Worm (Caenorhabditis elegans) whole organism, young adult: ENCODE data around the gene spin-2.

Experiments used
- B0035.1 ChIP-seq: sonication (generic microtip); optimal IDR thresholded peaks from 2 replicates; lab custom pipeline; 2016; ENCODE audit warnings: missing genetic modification characterization, mild to moderate bottlenecking, missing compliant biosample characterization, missing genotype, missing genetic modification reagents
- B0261.1 ChIP-seq: sonication (generic microtip); optimal IDR thresholded peaks from 2 replicates; lab custom pipeline; 2016; ENCODE audit warnings: mild to moderate bottlenecking, missing genetic modification characterization, moderate library complexity, missing compliant biosample characterization
- F10E7.11 ChIP-seq: sonication (generic microtip); optimal IDR thresholded peaks from 2 replicates; lab custom pipeline; 2017; ENCODE audit warnings: mild to moderate bottlenecking, missing genetic modification characterization, moderate library complexity, missing compliant biosample characterization
- F33H1.4 ChIP-seq: fragments of 200-800 bp; sonication (Bioruptor generic); IDR thresholded peaks from 2 replicates; pipeline ENCODE4 v1.3.6; 2022; ENCODE audit warnings: missing genetic modification reagents, missing genetic modification characterization, missing compliant biosample characterization
- F37B4.10 ChIP-seq: fragments of 200-800 bp; sonication (Bioruptor generic); IDR thresholded peaks from 2 replicates; pipeline ENCODE4 v1.3.6; 2022; ENCODE audit warnings: missing genetic modification characterization, missing compliant biosample characterization
- F49E8.2 ChIP-seq: sonication (generic microtip); optimal IDR thresholded peaks from 3 replicates; lab custom pipeline; 2017; ENCODE audit warnings: missing genetic modification characterization, mild to moderate bottlenecking, missing compliant biosample characterization, antibody characterized with exemption, moderate library complexity; ENCODE audit not compliant: insufficient read depth
- F57C9.4 ChIP-seq: sonication (generic microtip); optimal IDR thresholded peaks from 2 replicates; lab custom pipeline; 2017; ENCODE audit warnings: mild to moderate bottlenecking, missing genetic modification characterization, missing compliant biosample characterization
- K11D2.4 ChIP-seq: fragments of 200-800 bp; sonication (Bioruptor generic); IDR thresholded peaks from 2 replicates; pipeline ENCODE4 v1.3.6; 2022; ENCODE audit warnings: missing genetic modification reagents, missing genetic modification characterization, missing compliant biosample characterization
- Y53G8AR.9 ChIP-seq: fragments of 200-800 bp; sonication (Bioruptor generic); conservative IDR thresholded peaks from 2 replicates; pipeline ENCODE4 v1.3.6; 2022; ENCODE audit warnings: missing genetic modification reagents, missing genetic modification characterization, missing compliant biosample characterization
- Y79H2A.3 ChIP-seq: fragments of 200-800 bp; sonication (Bioruptor generic); conservative IDR thresholded peaks from 2 replicates; pipeline ENCODE4 v1.3.6; 2022; ENCODE audit warnings: missing genetic modification reagents, missing genetic modification characterization, missing compliant biosample characterization
- Y95B8A.8 ChIP-seq: fragments of 200-800 bp; sonication (Bioruptor generic); IDR thresholded peaks from 2 replicates; pipeline ENCODE4 v1.3.6; 2022; ENCODE audit warnings: missing genetic modification reagents, missing genetic modification characterization, missing compliant biosample characterization
- ama-1 ChIP-seq, 3 experiments: fragments of 150-350 bp in 1 of 3; sonication (generic microtip) in 2 of 3; optimal IDR thresholded peaks; 2 replicates each; lab custom pipeline; 2014 to 2018; ENCODE audit warnings: missing biosample characterization in 2 of 3, missing genetic modification characterization in 2 of 3, missing genetic modification reagents in 2 of 3
- ccch-3 ChIP-seq: fragments of 200-800 bp; sonication (Bioruptor generic); optimal IDR thresholded peaks from 2 replicates; lab custom pipeline; 2018; ENCODE audit warnings: mild to moderate bottlenecking, missing genetic modification characterization, missing compliant biosample characterization
- cebp-1 ChIP-seq, 2 experiments: fragments of 200-800 bp in 1 of 2; sonication (Bioruptor generic) in 1 of 2; sonication (generic microtip) in 1 of 2; IDR thresholded peaks in 1 of 2; optimal IDR thresholded peaks in 1 of 2; 2 replicates each; pipeline versions ENCODE4 v1.3.6 to Lab custom; 2017 to 2022; ENCODE audit warnings: missing compliant biosample characterization in 2 of 2, missing genetic modification characterization in 2 of 2, mild to moderate bottlenecking in 1 of 2, missing genetic modification reagents in 1 of 2, moderate library complexity in 1 of 2
- ceh-100 ChIP-seq: fragments of 200-800 bp; sonication (Bioruptor generic); IDR thresholded peaks from 2 replicates; pipeline ENCODE4 v1.3.6; 2022; ENCODE audit warnings: missing genetic modification reagents, missing genetic modification characterization, missing compliant biosample characterization
- ceh-27 ChIP-seq: fragments of 200-800 bp; sonication (Bioruptor generic); optimal IDR thresholded peaks from 2 replicates; lab custom pipeline; 2018; ENCODE audit warnings: mild to moderate bottlenecking, missing genetic modification characterization, moderate library complexity, missing compliant biosample characterization
- ceh-91 ChIP-seq: fragments of 200-800 bp; sonication (Bioruptor generic); IDR thresholded peaks from 2 replicates; pipeline ENCODE4 v1.3.6; 2022; ENCODE audit warnings: missing genetic modification reagents, missing genetic modification characterization, missing compliant biosample characterization
- chd-7 ChIP-seq: sonication (generic microtip); optimal IDR thresholded peaks from 2 replicates; lab custom pipeline; 2016; ENCODE audit warnings: mild to moderate bottlenecking, missing genetic modification characterization, moderate library complexity, missing compliant biosample characterization
- die-1 ChIP-seq: sonication (generic microtip); optimal IDR thresholded peaks from 2 replicates; lab custom pipeline; 2016; ENCODE audit warnings: missing genotype, mild to moderate bottlenecking, missing genetic modification characterization, missing compliant biosample characterization
- dox-1 ChIP-seq: fragments of 200-800 bp; sonication (Bioruptor generic); IDR thresholded peaks from 2 replicates; pipeline ENCODE4 v1.3.6; 2022; ENCODE audit warnings: missing genetic modification reagents, missing genetic modification characterization, missing compliant biosample characterization
- dpl-1 ChIP-seq: fragments of 150-350 bp; optimal IDR thresholded peaks from 2 replicates; lab custom pipeline; 2014; ENCODE audit warnings: missing biosample characterization, missing genetic modification reagents, missing genetic modification characterization
- efl-1 ChIP-seq: fragments of 150-350 bp; optimal IDR thresholded peaks from 2 replicates; lab custom pipeline; 2014; ENCODE audit warnings: missing biosample characterization, missing genetic modification reagents, missing genetic modification characterization
- egrh-3 ChIP-seq: fragments of 200-800 bp; sonication (Bioruptor generic); IDR thresholded peaks from 2 replicates; pipeline ENCODE4 v1.3.6; 2022; ENCODE audit warnings: missing genetic modification reagents, missing genetic modification characterization, missing compliant biosample characterization
- ekl-4 ChIP-seq: fragments of 200-800 bp; sonication (Bioruptor generic); IDR thresholded peaks from 2 replicates; pipeline ENCODE4 v1.3.6; 2022; ENCODE audit warnings: missing genetic modification reagents, missing genetic modification characterization, missing compliant biosample characterization
- gei-17 ChIP-seq: fragments of 200-800 bp; sonication (Bioruptor generic); optimal IDR thresholded peaks from 2 replicates; lab custom pipeline; 2018; ENCODE audit warnings: mild to moderate bottlenecking, missing genetic modification characterization, missing compliant biosample characterization
- him-1 ChIP-seq: sonication (generic microtip); optimal IDR thresholded peaks from 2 replicates; lab custom pipeline; 2016; ENCODE audit warnings: missing genotype, missing genetic modification reagents, missing genetic modification characterization, missing compliant biosample characterization
- hlh-26 ChIP-seq: fragments of 200-800 bp; sonication (Bioruptor generic); conservative IDR thresholded peaks from 2 replicates; pipeline ENCODE4 v1.3.6; 2022; ENCODE audit warnings: missing genetic modification reagents, missing genetic modification characterization, missing compliant biosample characterization
- hmg-1.2 ChIP-seq: fragments of 200-800 bp; sonication (Bioruptor generic); IDR thresholded peaks from 2 replicates; pipeline ENCODE4 v1.3.6; 2022; ENCODE audit warnings: missing genetic modification reagents, missing genetic modification characterization, missing compliant biosample characterization
- hrde-1 ChIP-seq: sonication (generic microtip); optimal IDR thresholded peaks from 2 replicates; lab custom pipeline; 2016; ENCODE audit warnings: missing genetic modification characterization, mild to moderate bottlenecking, missing compliant biosample characterization, moderate library complexity, missing genotype, missing genetic modification reagents, borderline replicate concordance
- hsf-1 ChIP-seq: fragments of 200-800 bp; sonication (Bioruptor generic); IDR thresholded peaks from 2 replicates; pipeline ENCODE4 v1.3.6; 2022; ENCODE audit warnings: missing genetic modification reagents, missing genetic modification characterization, missing compliant biosample characterization
- lag-1 ChIP-seq: fragments of 200-800 bp; sonication (Bioruptor generic); IDR thresholded peaks from 2 replicates; pipeline ENCODE4 v1.3.6; 2022; ENCODE audit warnings: missing genetic modification reagents, missing genetic modification characterization, missing compliant biosample characterization
- lin-40 ChIP-seq: sonication (generic microtip); optimal IDR thresholded peaks from 2 replicates; lab custom pipeline; 2016; ENCODE audit warnings: missing genetic modification characterization, mild to moderate bottlenecking, missing compliant biosample characterization, missing genotype, missing genetic modification reagents
- lir-1 ChIP-seq: fragments of 200-800 bp; sonication (Bioruptor generic); conservative IDR thresholded peaks from 2 replicates; pipeline ENCODE4 v1.3.6; 2022; ENCODE audit warnings: missing genetic modification reagents, missing genetic modification characterization, missing compliant biosample characterization
- lsl-1 ChIP-seq: fragments of 200-800 bp; sonication (Bioruptor generic); optimal IDR thresholded peaks from 2 replicates; lab custom pipeline; 2018; ENCODE audit warnings: mild to moderate bottlenecking, missing genetic modification characterization, moderate library complexity, missing compliant biosample characterization
- lsy-27 ChIP-seq: sonication (generic microtip); optimal IDR thresholded peaks from 2 replicates; lab custom pipeline; 2017; ENCODE audit warnings: missing genetic modification characterization, mild to moderate bottlenecking, missing compliant biosample characterization, antibody characterized with exemption, missing genotype, borderline replicate concordance; ENCODE audit not compliant: insufficient read depth
- madf-6 ChIP-seq: fragments of 200-800 bp; sonication (Bioruptor generic); IDR thresholded peaks from 2 replicates; pipeline ENCODE4 v1.3.6; 2022; ENCODE audit warnings: missing genetic modification reagents, missing genetic modification characterization, missing compliant biosample characterization
- mel-28 ChIP-seq: sonication (generic microtip); optimal IDR thresholded peaks from 2 replicates; lab custom pipeline; 2016; ENCODE audit warnings: borderline replicate concordance, mild to moderate bottlenecking, missing genetic modification characterization, missing compliant biosample characterization
- nfya-2 ChIP-seq: fragments of 200-800 bp; sonication (Bioruptor generic); IDR thresholded peaks from 2 replicates; pipeline ENCODE4 v1.3.6; 2022; ENCODE audit warnings: missing genetic modification reagents, missing genetic modification characterization, missing compliant biosample characterization
- nhr-27 ChIP-seq: fragments of 200-800 bp; sonication (Bioruptor generic); optimal IDR thresholded peaks from 2 replicates; lab custom pipeline; 2018; ENCODE audit warnings: mild to moderate bottlenecking, missing genetic modification characterization, moderate library complexity, missing compliant biosample characterization
- pha-4 ChIP-seq: fragments of 150-350 bp; sonication (generic microtip); optimal IDR thresholded peaks from 2 replicates; lab custom pipeline; 2014; ENCODE audit warnings: missing biosample characterization, missing genetic modification reagents, missing genetic modification characterization
- repo-1 ChIP-seq: sonication (generic microtip); optimal IDR thresholded peaks from 2 replicates; lab custom pipeline; 2017; ENCODE audit warnings: mild to moderate bottlenecking, missing genetic modification characterization, missing compliant biosample characterization
- rpc-1 ChIP-seq, 2 experiments: fragments of 150-350 bp in 1 of 2; sonication (generic microtip) in 1 of 2; optimal IDR thresholded peaks; 2 replicates each; lab custom pipeline; 2014 to 2018; ENCODE audit warnings: missing biosample characterization in 1 of 2, missing genetic modification characterization in 1 of 2, missing genetic modification reagents in 1 of 2, missing genotype in 1 of 2
- tbx-9 ChIP-seq: sonication (generic microtip); optimal IDR thresholded peaks from 2 replicates; lab custom pipeline; 2016; ENCODE audit warnings: borderline replicate concordance, missing genetic modification characterization, inconsistent platforms, missing compliant biosample characterization
- unc-62 ChIP-seq: fragments of 150-350 bp; optimal IDR thresholded peaks from 2 replicates; lab custom pipeline; 2014; ENCODE audit warnings: missing biosample characterization, missing genetic modification reagents, missing genetic modification characterization
- ztf-25 ChIP-seq: fragments of 200-800 bp; sonication (Bioruptor generic); IDR thresholded peaks from 2 replicates; pipeline ENCODE4 v1.3.6; 2022; ENCODE audit warnings: missing genetic modification reagents, missing genetic modification characterization, missing compliant biosample characterization
- ztf-6 ChIP-seq: fragments of 200-800 bp; sonication (Bioruptor generic); IDR thresholded peaks from 2 replicates; pipeline ENCODE4 v1.3.6; 2022; ENCODE audit warnings: missing genetic modification reagents, missing genetic modification characterization, missing compliant biosample characterization

Gene spin-2

ce11 chrIV:13095462-13095861 is 8.7 kb downstream of the spin-2 start, which contains the start of gene rfc-3:
Gene rfc-3, plus strand, starts transcription at chrIV:13095762.
- TF ChIP-seq efl-1: peak; percentile 49
- TF ChIP-seq ztf-6 (GFP tag; lab: Robert Waterston, UW): no peak
- TF ChIP-seq lsy-27: no peak
- no peak for TF ChIP-seq lin-40 (tag; lab: Kevin White, UChicago)
- TF ChIP-seq ccch-3: no peak
- no peak for TF ChIP-seq F10E7.11
- TF ChIP-seq nhr-27: no peak
- peak; percentile 32 for TF ChIP-seq madf-6 (GFP tag; lab: Robert Waterston, UW)
- TF ChIP-seq hsf-1 (GFP tag; lab: Robert Waterston, UW): 0 out of 2 replicates have a peak, but pooled peaks have one; percentile 22
- no peak for TF ChIP-seq ceh-91 (GFP tag; lab: Robert Waterston, UW)
- TF ChIP-seq ztf-25 (GFP tag; lab: Robert Waterston, UW): 0 out of 2 replicates have a peak, but pooled peaks have one; percentile 35
- TF ChIP-seq ama-1 (optimal IDR thresholded peaks at IDR 0.05; lab: Kevin White, UChicago): no peak
- no peak for TF ChIP-seq ama-1 (GFP tag; optimal IDR thresholded peaks at IDR 0.05; lab: Kevin White, UChicago)
- no peak for TF ChIP-seq die-1
- TF ChIP-seq ceh-27 (GFP tag; lab: Kevin White, UChicago): no peak
- TF ChIP-seq dox-1 (GFP tag; lab: Robert Waterston, UW): no peak
- TF ChIP-seq Y53G8AR.9 (GFP tag; lab: Robert Waterston, UW): no peak
- no peak for TF ChIP-seq him-1 (tag; lab: Kevin White, UChicago)
- no peak for TF ChIP-seq F49E8.2 (tag; lab: Kevin White, UChicago)
- no peak for TF ChIP-seq K11D2.4 (GFP tag; lab: Robert Waterston, UW)
- no peak for TF ChIP-seq mel-28
- no peak for TF ChIP-seq chd-7
- TF ChIP-seq ekl-4 (GFP tag; lab: Robert Waterston, UW): peak; percentile 49; the same call in 1 of the 2 replicates
- peak; percentile 8; the same call in 1 of the 2 replicates for TF ChIP-seq F33H1.4 (GFP tag; lab: Robert Waterston, UW)
- TF ChIP-seq B0261.1 (tag; lab: Kevin White, UChicago): no peak
- 0 out of 2 replicates have a peak, but pooled peaks have one; percentile 36 for TF ChIP-seq ceh-100
- no peak for TF ChIP-seq hrde-1 (tag; lab: Kevin White, UChicago)
- TF ChIP-seq Y95B8A.8 (GFP tag; lab: Robert Waterston, UW): no peak

ce11 chrIV:13096778-13097177 is 10.0 kb downstream of the spin-2 start:
- TF ChIP-seq die-1: no peak
- TF ChIP-seq lir-1 (GFP tag; lab: Robert Waterston, UW): no peak
- TF ChIP-seq hmg-1.2 (GFP tag; lab: Robert Waterston, UW): peak; percentile 41
- TF ChIP-seq ztf-25 (GFP tag; lab: Robert Waterston, UW): no peak
- no peak for TF ChIP-seq dpl-1 (GFP tag; lab: Kevin White, UChicago)
- TF ChIP-seq hsf-1 (GFP tag; lab: Robert Waterston, UW): peak; percentile 66; the same call in 1 of the 2 replicates
- TF ChIP-seq F57C9.4 (tag; lab: Kevin White, UChicago): no peak
- TF ChIP-seq dox-1 (GFP tag; lab: Robert Waterston, UW): peak; percentile 52; the same call in 1 of the 2 replicates
- TF ChIP-seq repo-1 (tag; lab: Kevin White, UChicago): peak; percentile 34
- TF ChIP-seq lsl-1 (GFP tag; lab: Kevin White, UChicago): peak; percentile 27
- TF ChIP-seq tbx-9 (tag; lab: Kevin White, UChicago): no peak
- TF ChIP-seq Y79H2A.3: peak; percentile 78; the same call in 1 of the 2 replicates
- no peak for TF ChIP-seq cebp-1 (GFP tag; IDR thresholded peaks at IDR 0.05; lab: Robert Waterston, UW)
- TF ChIP-seq cebp-1 (tag; optimal IDR thresholded peaks at IDR 0.05; lab: Kevin White, UChicago): peak; percentile 34
- no peak for TF ChIP-seq unc-62 (GFP tag; lab: Kevin White, UChicago)
- no peak for TF ChIP-seq F37B4.10 (GFP tag; lab: Robert Waterston, UW)
- TF ChIP-seq gei-17: no peak
- peak; percentile 2 for TF ChIP-seq B0035.1
- no peak for TF ChIP-seq K11D2.4 (GFP tag; lab: Robert Waterston, UW)
- TF ChIP-seq egrh-3 (GFP tag; lab: Robert Waterston, UW): no peak
- no peak for TF ChIP-seq hlh-26 (GFP tag; lab: Robert Waterston, UW)
- no peak for TF ChIP-seq lag-1 (GFP tag; lab: Robert Waterston, UW)
- TF ChIP-seq pha-4 (tag; lab: Kevin White, UChicago): no peak
- TF ChIP-seq Y95B8A.8 (GFP tag; lab: Robert Waterston, UW): 0 out of 2 replicates have a peak, but pooled peaks have one; percentile 13
- TF ChIP-seq rpc-1 (optimal IDR thresholded peaks at IDR 0.05; lab: Kevin White, UChicago): no peak
- no peak for TF ChIP-seq rpc-1 (tag; optimal IDR thresholded peaks at IDR 0.05; lab: Kevin White, UChicago)
- no peak for TF ChIP-seq nfya-2 (GFP tag; lab: Robert Waterston, UW)
